Worm (Caenorhabditis elegans) whole organism, L1 larva: Measurements from ENCODE around the gene mob-2.

Experiments
- ces-1 ChIP-seq: fragments of 150-350 bp; optimal IDR thresholded peaks from 2 replicates; lab custom pipeline; 2014; ENCODE audit warnings: missing biosample characterization, missing genetic modification reagents, missing genetic modification characterization
- elt-2 ChIP-seq: sonication (generic microtip); optimal IDR thresholded peaks from 2 replicates; lab custom pipeline; 2016; ENCODE audit warnings: missing genetic modification characterization, mild to moderate bottlenecking, inconsistent platforms, missing compliant biosample characterization, missing genetic modification reagents
- lsy-2 ChIP-seq, 2 experiments: fragments of 150-350 bp; optimal IDR thresholded peaks; 2 replicates each; lab custom pipeline; 2014; ENCODE audit warnings: missing biosample characterization in 2 of 2, missing genetic modification characterization in 2 of 2
- nhr-237 ChIP-seq: fragments of 150-350 bp; optimal IDR thresholded peaks from 2 replicates; lab custom pipeline; 2014; ENCODE audit warnings: missing biosample characterization, missing genetic modification characterization
- nhr-77 ChIP-seq: fragments of 150-350 bp; optimal IDR thresholded peaks from 2 replicates; lab custom pipeline; 2014; ENCODE audit warnings: missing biosample characterization, missing genetic modification characterization
- ztf-11 ChIP-seq, 2 experiments: sonication (generic microtip); optimal IDR thresholded peaks; 2 replicates each; lab custom pipeline; 2016 to 2017; ENCODE audit warnings: missing genetic modification characterization in 2 of 2, missing biosample characterization in 1 of 2, missing compliant biosample characterization in 1 of 2

- TF ChIP-seq ztf-11 (tag; optimal IDR thresholded peaks at IDR 0.05; lab: Kevin White, UChicago) (no peak), nhr-77 (no peak), lsy-2 (tag; optimal IDR thresholded peaks at IDR 0.05; lab: Kevin White, UChicago) (no peak), nhr-237 (tag; lab: Kevin White, UChicago) (no peak), elt-2 (tag; lab: Kevin White, UChicago) (no peak), ces-1 (GFP tag; lab: Kevin White, UChicago) (no peak)
Measured at ce11 chrX:13158487-13158886, 11.4 kb downstream of the mob-2 start.
